Worm (Caenorhabditis elegans) whole organism, early embryonic: ENCODE data around the gene srx-41.

Experiments
- ama-1 ChIP-seq: fragments of 150-350 bp; optimal IDR thresholded peaks from 2 replicates; lab custom pipeline; 2014
- ceh-13 ChIP-seq: fragments of 200-800 bp; sonication (Bioruptor generic); optimal IDR thresholded peaks from 2 replicates; lab custom pipeline; 2018; ENCODE audit warnings: mild to moderate bottlenecking, missing genetic modification characterization, missing compliant biosample characterization
- ets-7 ChIP-seq: sonication (generic microtip); optimal IDR thresholded peaks from 2 replicates; lab custom pipeline; 2016; ENCODE audit warnings: missing genotype, missing genetic modification characterization, missing compliant biosample characterization
- hmg-4 ChIP-seq: fragments of 200-800 bp; sonication (Bioruptor generic); optimal IDR thresholded peaks from 2 replicates; lab custom pipeline; 2018; ENCODE audit warnings: mild to moderate bottlenecking, missing genetic modification characterization, missing compliant biosample characterization
- hnd-1 ChIP-seq: sonication (generic microtip); optimal IDR thresholded peaks from 2 replicates; lab custom pipeline; 2016; ENCODE audit warnings: missing genetic modification characterization, missing compliant biosample characterization
- scrt-1 ChIP-seq: fragments of 200-800 bp; sonication (Bioruptor generic); IDR thresholded peaks from 2 replicates; pipeline ENCODE4 v1.3.6; 2022; ENCODE audit warnings: missing genetic modification characterization, missing compliant biosample characterization
- tbx-11 ChIP-seq: fragments of 200-800 bp; sonication (Bioruptor generic); IDR thresholded peaks from 2 replicates; pipeline ENCODE4 v1.3.6; 2022; ENCODE audit warnings: missing genetic modification characterization, missing compliant biosample characterization

DNA sequence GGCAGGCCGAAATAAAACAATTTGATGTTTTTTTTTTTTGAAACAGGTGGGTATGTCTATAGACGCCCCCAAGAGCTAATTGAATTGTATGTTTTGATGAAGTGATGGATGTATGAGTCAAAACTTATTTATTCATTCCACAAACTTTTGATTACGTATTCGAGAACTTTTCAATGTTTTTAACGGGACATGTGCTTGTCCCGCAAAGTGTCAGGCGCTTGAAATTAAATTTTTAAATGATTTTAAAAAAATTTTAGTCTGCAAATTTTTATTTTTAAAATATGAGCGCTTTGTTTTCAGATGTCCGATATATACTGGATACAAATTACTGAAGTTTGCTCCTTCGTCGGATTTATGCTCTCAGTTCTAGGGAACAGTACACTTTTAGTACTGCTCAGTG lies 12.5 kb upstream of the srx-41 start, which contains the start of gene str-114:
- TF ChIP-seq hmg-4 (GFP tag; lab: Kevin White, UChicago) (no peak), ceh-13 (GFP tag; lab: Kevin White, UChicago) (no peak), ama-1 (lab: Kevin White, UChicago) (no peak), hnd-1 (tag; lab: Kevin White, UChicago) (no peak), tbx-11 (GFP tag; lab: Robert Waterston, UW) (no peak), scrt-1 (no peak), ets-7 (tag; lab: Kevin White, UChicago) (no peak)
